Worm (Caenorhabditis elegans): ENCODE measurements around the gene C49A9.4.

DNA sequence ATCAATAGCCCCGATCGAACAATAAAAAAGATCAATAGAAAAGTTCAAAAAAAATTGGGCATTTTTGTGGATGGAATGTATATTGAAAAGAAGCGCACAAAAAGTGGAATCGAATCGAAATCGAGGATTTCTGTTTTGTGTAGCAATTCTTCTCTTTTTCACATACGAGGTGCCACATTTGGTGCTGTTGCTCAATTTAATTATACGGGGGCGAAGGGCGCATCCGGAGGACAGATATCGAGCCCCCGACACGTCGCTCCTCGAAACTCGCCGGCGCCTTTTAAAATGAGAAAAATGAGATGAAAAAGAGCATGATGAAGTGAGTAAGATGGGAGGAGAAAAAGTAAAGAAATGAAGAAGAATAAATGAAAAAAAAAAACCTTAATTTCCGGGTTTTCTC is 42.1 kb upstream of the C49A9.4 start:
- TF ChIP-seq ama-1 (optimal IDR thresholded peaks at IDR 0.05) (no peak), ets-7 (tag; optimal IDR thresholded peaks at IDR 0.05) (no peak), hmbx-1 (tag; optimal IDR thresholded peaks at IDR 0.05) (no peak), tbx-37 (GFP tag; conservative IDR thresholded peaks at IDR 0.05) (no peak), flt-1 (GFP tag; IDR thresholded peaks at IDR 0.05) (no peak), ceh-36 (tag; optimal IDR thresholded peaks at IDR 0.05) (no peak), scrt-1 (GFP tag; IDR thresholded peaks at IDR 0.05) (no peak), aly-1 (tag; optimal IDR thresholded peaks at IDR 0.05) (no peak)

All from whole organism, early embryonic.